Fruit fly (Drosophila melanogaster) Kc167 (cell line): ENCODE measurements around the gene Rchy1.

ENCODE experiments used
- Myc ChIP-seq: fragments of >200 bp; optimal IDR thresholded peaks from 2 replicates; lab custom pipeline; 2017; ENCODE audit warnings: missing external identifiers
- Sin3A ChIP-seq: fragments of >200 bp; optimal IDR thresholded peaks from 2 replicates; lab custom pipeline; 2018; ENCODE audit warnings: missing external identifiers
- psq ChIP-seq: fragments of >200 bp; optimal IDR thresholded peaks from 2 replicates; lab custom pipeline; 2017; ENCODE audit warnings: missing external identifiers

DNA sequence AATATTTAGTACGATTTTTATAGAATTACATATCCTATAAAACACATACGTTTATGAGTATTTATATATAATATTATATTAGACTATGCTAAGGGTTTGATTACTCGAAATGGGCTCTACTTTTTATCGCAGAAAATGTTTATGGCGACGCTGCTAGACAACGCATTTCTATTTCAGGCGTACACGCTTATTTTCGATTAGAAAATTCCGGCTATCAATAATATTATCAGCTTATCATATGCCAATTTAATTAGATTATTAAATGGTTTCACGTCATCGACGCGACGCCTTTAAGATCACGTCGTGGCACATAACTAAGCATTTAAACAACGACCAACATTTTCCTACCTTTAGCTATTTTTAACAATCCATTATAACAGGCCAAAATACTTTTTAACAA lies 39.1 kb downstream of the Rchy1 start:
- TF ChIP-seq Sin3A (lab: Kevin White, UChicago) (no peak), psq (no peak), Myc (lab: Kevin White, UChicago) (no peak)
